Fruit fly (Drosophila melanogaster) whole organism, embryonic: ENCODE data around the gene CG17839.

Experiments used
- Abd-B ChIP-seq: fragments of 200-800 bp; sonication (Bioruptor generic); optimal IDR thresholded peaks from 2 replicates; lab custom pipeline; 2018; ENCODE audit warnings: missing biosample characterization, mild to moderate bottlenecking, missing genetic modification characterization, moderate library complexity
- Blimp-1 ChIP-seq: fragments of 200-800 bp; sonication (Bioruptor generic); optimal IDR thresholded peaks from 3 replicates; lab custom pipeline; 2018; ENCODE audit warnings: missing biosample characterization, missing genetic modification characterization, mild to moderate bottlenecking, moderate library complexity, missing genetic modification reagents
- CG10274 ChIP-seq: fragments of 200-800 bp; sonication (Bioruptor generic); optimal IDR thresholded peaks from 3 replicates; lab custom pipeline; 2017; ENCODE audit warnings: missing biosample characterization, mild to moderate bottlenecking, missing genetic modification characterization
- CG13894 ChIP-seq: fragments of 200-800 bp; sonication (Bioruptor generic); optimal IDR thresholded peaks from 3 replicates; lab custom pipeline; 2018; ENCODE audit warnings: missing biosample characterization, mild to moderate bottlenecking, missing genetic modification characterization, moderate library complexity
- CG1647 ChIP-seq: fragments of 200-800 bp; sonication (Bioruptor generic); optimal IDR thresholded peaks from 3 replicates; lab custom pipeline; 2016; ENCODE audit warnings: missing biosample characterization, missing genetic modification characterization
- CG16813 ChIP-seq: fragments of 200-800 bp; sonication (Bioruptor generic); IDR thresholded peaks from 3 replicates; pipeline ENCODE4 v1.3.6; 2022; ENCODE audit warnings: missing biosample characterization, missing genetic modification characterization; ENCODE audit not compliant: partially characterized antibody
- CG1792 ChIP-seq: fragments of 200-800 bp; sonication (Bioruptor generic); optimal IDR thresholded peaks from 2 replicates; lab custom pipeline; 2016; ENCODE audit warnings: missing biosample characterization, missing genetic modification characterization
- CG2202 ChIP-seq: fragments of 200-800 bp; sonication (Bioruptor generic); optimal IDR thresholded peaks from 2 replicates; lab custom pipeline; 2018; ENCODE audit warnings: missing biosample characterization, mild to moderate bottlenecking, missing genetic modification characterization
- CG2712 ChIP-seq: fragments of 200-800 bp; optimal IDR thresholded peaks from 3 replicates; lab custom pipeline; 2019; ENCODE audit warnings: missing biosample characterization, mild to moderate bottlenecking, missing genetic modification characterization, moderate library complexity
- CG31224 ChIP-seq: fragments of 200-800 bp; sonication (Bioruptor generic); IDR thresholded peaks from 2 replicates; pipeline ENCODE4 v1.3.6; 2022; ENCODE audit warnings: missing biosample characterization, missing genetic modification characterization
- CG3163 ChIP-seq: fragments of 200-800 bp; sonication (Bioruptor generic); optimal IDR thresholded peaks from 3 replicates; lab custom pipeline; 2016; ENCODE audit warnings: missing biosample characterization, missing genetic modification characterization
- CG32767 ChIP-seq: fragments of 200-800 bp; sonication (Bioruptor generic); IDR thresholded peaks from 2 replicates; pipeline ENCODE4 v1.3.6; 2022; ENCODE audit warnings: missing biosample characterization, missing genetic modification characterization
- CG33557 ChIP-seq: fragments of 200-800 bp; sonication (Bioruptor generic); optimal IDR thresholded peaks from 2 replicates; lab custom pipeline; 2019; ENCODE audit warnings: missing biosample characterization, mild to moderate bottlenecking, missing genetic modification characterization, moderate library complexity
- CG34224 ChIP-seq: fragments of 200-800 bp; sonication (Bioruptor generic); IDR thresholded peaks from 3 replicates; pipeline ENCODE4 v1.3.6; 2022; ENCODE audit warnings: missing biosample characterization, missing genetic modification characterization; ENCODE audit not compliant: partially characterized antibody
- CG4707 ChIP-seq: fragments of 200-800 bp; sonication (Bioruptor generic); optimal IDR thresholded peaks from 2 replicates; lab custom pipeline; 2018; ENCODE audit warnings: missing biosample characterization, mild to moderate bottlenecking, missing genetic modification characterization, moderate library complexity
- CG7987 ChIP-seq: fragments of 200-800 bp; sonication (Bioruptor generic); optimal IDR thresholded peaks from 2 replicates; lab custom pipeline; 2018; ENCODE audit warnings: missing biosample characterization, mild to moderate bottlenecking, missing genetic modification characterization, moderate library complexity
- CG8478 ChIP-seq: fragments of >200 bp; optimal IDR thresholded peaks from 2 replicates; lab custom pipeline; 2018
- CG8765 ChIP-seq: fragments of 200-800 bp; sonication (Bioruptor generic); IDR thresholded peaks from 2 replicates; pipeline ENCODE4 v1.3.6; 2022; ENCODE audit warnings: missing biosample characterization, missing genetic modification characterization
- Dad ChIP-seq: fragments of 200-800 bp; sonication (Bioruptor generic); optimal IDR thresholded peaks from 3 replicates; lab custom pipeline; 2016; ENCODE audit warnings: missing biosample characterization, missing genetic modification characterization
- Dbx ChIP-seq: fragments of 200-800 bp; sonication (Bioruptor generic); IDR thresholded peaks from 3 replicates; pipeline ENCODE4 v1.3.6; 2022; ENCODE audit warnings: missing biosample characterization, missing genetic modification characterization
- HmgZ ChIP-seq: fragments of 200-800 bp; sonication (Bioruptor generic); optimal IDR thresholded peaks from 2 replicates; lab custom pipeline; 2018; ENCODE audit warnings: missing biosample characterization, mild to moderate bottlenecking, missing genetic modification characterization
- Hr39 ChIP-seq: fragments of >200 bp; optimal IDR thresholded peaks from 2 replicates; lab custom pipeline; 2017
- MBD-R2 ChIP-seq: fragments of 200-800 bp; sonication (Bioruptor generic); IDR thresholded peaks from 2 replicates; pipeline ENCODE4 v1.3.6; 2022; ENCODE audit warnings: missing biosample characterization, missing genetic modification characterization
- Meics ChIP-seq: fragments of 200-800 bp; sonication (Bioruptor generic); optimal IDR thresholded peaks from 2 replicates; lab custom pipeline; 2017; ENCODE audit warnings: missing biosample characterization, mild to moderate bottlenecking, missing genetic modification characterization
- NC2α ChIP-seq: fragments of 200-800 bp; sonication (Bioruptor generic); optimal IDR thresholded peaks from 2 replicates; lab custom pipeline; 2016; ENCODE audit warnings: missing biosample characterization, missing genetic modification characterization
- Scr ChIP-seq: fragments of 200-800 bp; sonication (Bioruptor generic); IDR thresholded peaks from 2 replicates; pipeline ENCODE4 v1.3.6; 2022; ENCODE audit warnings: missing biosample characterization, missing genetic modification characterization; ENCODE audit not compliant: partially characterized antibody
- Spps ChIP-seq: fragments of 200-800 bp; sonication (Bioruptor generic); optimal IDR thresholded peaks from 2 replicates; lab custom pipeline; 2018; ENCODE audit warnings: missing biosample characterization, mild to moderate bottlenecking, missing genetic modification characterization
- Sry-β ChIP-seq: fragments of 200-800 bp; sonication (Bioruptor generic); optimal IDR thresholded peaks from 2 replicates; lab custom pipeline; 2018; ENCODE audit warnings: missing biosample characterization, mild to moderate bottlenecking, missing genetic modification characterization, moderate library complexity
- Sry-δ ChIP-seq: fragments of 200-800 bp; sonication (Bioruptor generic); optimal IDR thresholded peaks from 2 replicates; lab custom pipeline; 2016; ENCODE audit warnings: missing biosample characterization, missing genetic modification characterization
- az2 ChIP-seq: fragments of 200-800 bp; sonication (Bioruptor generic); optimal IDR thresholded peaks from 3 replicates; lab custom pipeline; 2016; ENCODE audit warnings: missing biosample characterization, missing genetic modification characterization
- btn ChIP-seq: fragments of 200-800 bp; sonication (Bioruptor generic); optimal IDR thresholded peaks from 2 replicates; lab custom pipeline; 2016; ENCODE audit warnings: missing biosample characterization, missing genetic modification characterization
- cato ChIP-seq: fragments of 200-800 bp; sonication (Bioruptor generic); optimal IDR thresholded peaks from 2 replicates; lab custom pipeline; 2016; ENCODE audit warnings: missing biosample characterization, missing genetic modification characterization, borderline replicate concordance
- chinmo ChIP-seq: fragments of 200-800 bp; sonication (Bioruptor generic); IDR thresholded peaks from 4 replicates; pipeline ENCODE4 v1.3.6; 2022; ENCODE audit warnings: missing biosample characterization, missing genetic modification characterization; ENCODE audit not compliant: partially characterized antibody
- chm ChIP-seq: fragments of 200-800 bp; sonication (Bioruptor generic); IDR thresholded peaks from 2 replicates; pipeline ENCODE4 v1.3.6; 2022; ENCODE audit warnings: missing biosample characterization, missing genetic modification characterization
- crc ChIP-seq: fragments of 200-800 bp; sonication (Bioruptor generic); optimal IDR thresholded peaks from 2 replicates; lab custom pipeline; 2016; ENCODE audit warnings: missing biosample characterization, missing genetic modification characterization
- croc ChIP-seq: fragments of 200-800 bp; sonication (Bioruptor generic); conservative IDR thresholded peaks from 3 replicates; pipeline ENCODE4 v1.3.6; 2022; ENCODE audit warnings: missing biosample characterization, missing genetic modification characterization
- disco-r ChIP-seq: fragments of 200-800 bp; sonication (Bioruptor generic); optimal IDR thresholded peaks from 2 replicates; lab custom pipeline; 2016; ENCODE audit warnings: missing biosample characterization, missing genetic modification characterization
- en ChIP-seq: fragments of 200-800 bp; sonication (Bioruptor generic); optimal IDR thresholded peaks from 2 replicates; lab custom pipeline; 2016; ENCODE audit warnings: missing biosample characterization, missing genetic modification characterization
- ham ChIP-seq: fragments of 200-800 bp; sonication (Bioruptor generic); IDR thresholded peaks from 2 replicates; pipeline ENCODE4 v1.3.6; 2022; ENCODE audit warnings: missing biosample characterization, missing genetic modification characterization
- jumu ChIP-seq: fragments of 200-800 bp; sonication (Bioruptor generic); optimal IDR thresholded peaks from 3 replicates; lab custom pipeline; 2016; ENCODE audit warnings: missing biosample characterization, missing genetic modification characterization
- kni ChIP-seq: fragments of 200-800 bp; sonication (Bioruptor generic); optimal IDR thresholded peaks from 3 replicates; lab custom pipeline; 2017; ENCODE audit warnings: mild to moderate bottlenecking, missing biosample characterization, missing genetic modification reagents, missing genetic modification characterization
- otp ChIP-seq: fragments of 200-800 bp; sonication (Bioruptor generic); IDR thresholded peaks from 3 replicates; pipeline ENCODE4, ENCODE4 v1.3.6; 2022; ENCODE audit warnings: missing biosample characterization, missing genetic modification characterization
- peb ChIP-seq: fragments of 200-800 bp; sonication (Bioruptor generic); IDR thresholded peaks from 2 replicates; pipeline ENCODE4 v1.3.6; 2022; ENCODE audit warnings: missing biosample characterization, missing genetic modification characterization
- pnt ChIP-seq: fragments of 200-800 bp; sonication (Bioruptor generic); optimal IDR thresholded peaks from 3 replicates; lab custom pipeline; 2016; ENCODE audit warnings: missing biosample characterization, missing genetic modification characterization
- repo ChIP-seq: fragments of 200-800 bp; sonication (Bioruptor generic); optimal IDR thresholded peaks from 2 replicates; lab custom pipeline; 2016; ENCODE audit warnings: missing biosample characterization, missing genetic modification characterization
- row ChIP-seq: fragments of 200-800 bp; sonication (Bioruptor generic); IDR thresholded peaks from 3 replicates; pipeline ENCODE4 v1.3.6; 2022; ENCODE audit warnings: missing biosample characterization, missing genetic modification characterization
- sima ChIP-seq: fragments of 200-800 bp; sonication (Bioruptor generic); optimal IDR thresholded peaks from 2 replicates; lab custom pipeline; 2016; ENCODE audit warnings: missing biosample characterization, missing genetic modification characterization
- tio ChIP-seq: fragments of 200-800 bp; sonication (Bioruptor generic); optimal IDR thresholded peaks from 2 replicates; lab custom pipeline; 2017; ENCODE audit warnings: missing biosample characterization, missing genetic modification characterization, inconsistent platforms
- vvl ChIP-seq: fragments of 200-800 bp; sonication (Bioruptor generic); IDR thresholded peaks from 2 replicates; pipeline ENCODE4 v1.3.6; 2022; ENCODE audit warnings: missing biosample characterization, missing genetic modification characterization
- zfh2 ChIP-seq: fragments of 200-800 bp; sonication (Bioruptor generic); optimal IDR thresholded peaks from 2 replicates; lab custom pipeline; 2016; ENCODE audit warnings: missing biosample characterization, missing genetic modification characterization

The CG17839 gene

DNA sequence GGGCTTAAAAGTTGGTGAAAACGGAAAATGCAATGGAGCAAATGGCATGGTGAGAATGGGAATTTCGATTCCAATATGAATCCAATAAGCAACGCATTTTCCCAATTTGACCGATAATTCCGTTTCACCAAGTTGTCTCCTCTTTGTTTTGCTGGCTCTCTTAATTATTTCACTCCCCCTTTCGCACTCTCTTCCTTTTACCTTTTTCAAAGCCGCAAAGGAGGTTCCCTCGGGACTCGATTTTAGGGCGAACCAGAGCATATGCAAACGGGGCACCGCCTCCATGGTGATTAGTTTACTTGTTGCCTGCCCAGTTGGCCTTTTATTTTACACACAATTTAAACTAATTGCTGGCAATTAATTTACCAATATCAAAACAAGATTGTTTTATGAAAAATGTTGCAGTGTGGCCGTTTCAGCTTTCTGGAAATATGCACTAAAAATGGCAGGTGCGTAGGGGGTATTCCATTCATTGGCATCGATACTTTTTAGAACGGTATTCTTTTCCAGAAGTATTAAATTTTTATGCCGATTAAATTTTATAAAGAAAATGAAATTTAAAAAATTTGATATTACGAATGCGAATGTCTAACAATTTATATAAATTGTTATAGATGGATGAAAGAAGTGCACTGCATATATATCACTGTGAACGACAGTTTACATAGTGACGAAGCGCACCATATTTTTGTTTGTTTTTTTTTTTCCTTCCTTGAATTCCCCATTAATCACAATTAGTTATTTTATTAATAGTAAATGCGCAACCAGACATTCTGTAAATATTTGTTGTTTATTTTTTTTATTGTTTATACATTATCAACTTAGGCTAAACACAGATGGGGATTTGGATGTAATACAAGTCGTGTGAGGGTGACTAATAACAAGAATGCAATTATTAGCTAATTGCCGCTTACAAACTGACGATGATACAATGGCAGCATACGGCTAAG lies 28.9 kb upstream of the CG17839 start, which contains the start of gene mop (continued):
- TF ChIP-seq vvl: peak; percentile 51; the same call in 1 of the 2 replicates
- TF ChIP-seq Sry-β: no peak
- TF ChIP-seq Blimp-1 (GFP tag; lab: Kevin White, UChicago): no peak
- TF ChIP-seq Abd-B (GFP tag; lab: Kevin White, UChicago): no peak
- no peak for TF ChIP-seq CG1647 (GFP tag; lab: Kevin White, UChicago)
- TF ChIP-seq MBD-R2: peak; percentile 78
- TF ChIP-seq HmgZ (tag; lab: Kevin White, UChicago): peak; percentile 8
- no peak for TF ChIP-seq disco-r (GFP tag; lab: Kevin White, UChicago)
- TF ChIP-seq row (GFP tag; lab: Robert Waterston, UW): peak; percentile 89
- TF ChIP-seq chm: peak; percentile 72; the same call in 1 of the 2 replicates
- peak; percentile 39; the same call in 1 of the 3 replicates for TF ChIP-seq CG16813 (GFP tag; lab: Robert Waterston, UW)
- no peak for TF ChIP-seq repo (GFP tag; lab: Kevin White, UChicago)
- peak; percentile 70; the same call in 2 of the 3 replicates for TF ChIP-seq Dbx
- peak; percentile 31 for TF ChIP-seq Sry-δ
- TF ChIP-seq Meics (GFP tag; lab: Kevin White, UChicago): peak; percentile 96
- no peak for TF ChIP-seq en (GFP tag; lab: Kevin White, UChicago)
- no peak for TF ChIP-seq kni
- TF ChIP-seq croc (GFP tag; lab: Robert Waterston, UW): no peak
- TF ChIP-seq peb: no peak
- TF ChIP-seq Dad: no peak
- peak; percentile 97 for TF ChIP-seq CG3163
- peak; percentile 32 for TF ChIP-seq az2 (GFP tag; lab: Kevin White, UChicago)
- TF ChIP-seq CG8765 (GFP tag; lab: Robert Waterston, UW): no peak
- TF ChIP-seq CG33557 (GFP tag; lab: Kevin White, UChicago): no peak
- no peak for TF ChIP-seq CG32767 (GFP tag; lab: Robert Waterston, UW)
- TF ChIP-seq CG10274: no peak
- no peak for TF ChIP-seq CG13894 (tag; lab: Kevin White, UChicago)
- no peak for TF ChIP-seq zfh2 (GFP tag; lab: Kevin White, UChicago)
- no peak for TF ChIP-seq crc (GFP tag; lab: Kevin White, UChicago)
- peak; percentile 27; the same call in 1 of the 2 replicates for TF ChIP-seq CG31224
- TF ChIP-seq chinmo: 0 out of 4 replicates have a peak, but pooled peaks have one; percentile 52
- TF ChIP-seq CG8478 (lab: Kevin White, UChicago): no peak
- no peak for TF ChIP-seq Hr39 (lab: Kevin White, UChicago)
- TF ChIP-seq NC2α (GFP tag; lab: Kevin White, UChicago): no peak
- no peak for TF ChIP-seq sima (GFP tag; lab: Kevin White, UChicago)
- no peak for TF ChIP-seq btn (GFP tag; lab: Kevin White, UChicago)
- no peak for TF ChIP-seq ham (GFP tag; lab: Robert Waterston, UW)
- peak; percentile 2 for TF ChIP-seq cato (GFP tag; lab: Kevin White, UChicago)
- no peak for TF ChIP-seq CG1792 (GFP tag; lab: Kevin White, UChicago)
- TF ChIP-seq jumu (GFP tag; lab: Kevin White, UChicago): peak; percentile 24
- TF ChIP-seq CG2202 (tag; lab: Kevin White, UChicago): no peak
- TF ChIP-seq Scr (GFP tag; lab: Robert Waterston, UW): peak; percentile 71
- TF ChIP-seq otp: no peak
- no peak for TF ChIP-seq CG7987
- no peak for TF ChIP-seq tio (GFP tag; lab: Kevin White, UChicago)
- TF ChIP-seq pnt (GFP tag; lab: Kevin White, UChicago): no peak
- no peak for TF ChIP-seq CG2712 (tag; lab: Kevin White, UChicago)
- no peak for TF ChIP-seq Spps (tag; lab: Kevin White, UChicago)
- TF ChIP-seq CG4707: no peak
- no peak for TF ChIP-seq CG34224 (GFP tag; lab: Robert Waterston, UW)
